Fruit fly (Drosophila melanogaster) whole organism, embryonic: ENCODE measurements around the gene zetaCOP.
A peak's percentile ranks its signal among the peaks of the same experiment; 100 is the strongest.

Experiments used
- Bdp1 ChIP-seq: fragments of 200-800 bp; sonication (Bioruptor generic); optimal IDR thresholded peaks from 3 replicates; lab custom pipeline; 2016; ENCODE audit warnings: missing biosample characterization, missing genetic modification characterization
- C15 ChIP-seq: fragments of 200-800 bp; sonication (Bioruptor generic); IDR thresholded peaks from 3 replicates; pipeline ENCODE4 v1.3.6; 2022; ENCODE audit warnings: missing biosample characterization, missing genetic modification characterization
- CG10366 ChIP-seq: fragments of 200-800 bp; sonication (Bioruptor generic); IDR thresholded peaks from 2 replicates; pipeline ENCODE4 v1.3.6; 2022; ENCODE audit warnings: missing biosample characterization, missing genetic modification characterization
- CG11695 ChIP-seq: fragments of 200-800 bp; sonication (Bioruptor generic); IDR thresholded peaks from 3 replicates; pipeline ENCODE4 v1.3.6; 2022; ENCODE audit warnings: missing biosample characterization, missing genetic modification characterization
- CG12071 ChIP-seq: fragments of 200-800 bp; sonication (Bioruptor generic); optimal IDR thresholded peaks from 3 replicates; lab custom pipeline; 2018; ENCODE audit warnings: missing biosample characterization, mild to moderate bottlenecking, missing genetic modification characterization
- CG13894 ChIP-seq: fragments of 200-800 bp; sonication (Bioruptor generic); optimal IDR thresholded peaks from 3 replicates; lab custom pipeline; 2018; ENCODE audit warnings: missing biosample characterization, mild to moderate bottlenecking, missing genetic modification characterization, moderate library complexity
- CG17359 ChIP-seq: fragments of 200-800 bp; sonication (Bioruptor generic); optimal IDR thresholded peaks from 3 replicates; lab custom pipeline; 2018; ENCODE audit warnings: missing biosample characterization, mild to moderate bottlenecking, missing genetic modification characterization, moderate library complexity
- CG17802 ChIP-seq: fragments of 200-800 bp; sonication (Bioruptor generic); optimal IDR thresholded peaks from 2 replicates; lab custom pipeline; 2018; ENCODE audit warnings: missing biosample characterization, mild to moderate bottlenecking, missing genetic modification characterization, moderate library complexity
- CG31365 ChIP-seq: fragments of 200-800 bp; sonication (Bioruptor generic); optimal IDR thresholded peaks from 2 replicates; lab custom pipeline; 2018; ENCODE audit warnings: missing biosample characterization, mild to moderate bottlenecking, missing genetic modification characterization
- CG3995 ChIP-seq: fragments of 200-800 bp; sonication (Bioruptor generic); optimal IDR thresholded peaks from 3 replicates; lab custom pipeline; 2016; ENCODE audit warnings: missing biosample characterization, missing genetic modification characterization
- CG4854 ChIP-seq: fragments of 200-800 bp; sonication (Bioruptor generic); optimal IDR thresholded peaks from 2 replicates; lab custom pipeline; 2016; ENCODE audit warnings: missing biosample characterization, missing genetic modification characterization, inconsistent platforms
- CG8290 ChIP-seq, 3 experiments: fragments of 200-800 bp; sonication (Bioruptor generic); optimal IDR thresholded peaks; 2 replicates each; lab custom pipeline; 2016 to 2019; ENCODE audit warnings: missing biosample characterization in 3 of 3, missing genetic modification characterization in 3 of 3, mild to moderate bottlenecking in 2 of 3, moderate library complexity in 1 of 3
- CrebB ChIP-seq: fragments of 200-800 bp; sonication (Bioruptor generic); optimal IDR thresholded peaks from 3 replicates; lab custom pipeline; 2018; ENCODE audit warnings: missing biosample characterization, mild to moderate bottlenecking, missing genetic modification characterization
- Dbx ChIP-seq: fragments of 200-800 bp; sonication (Bioruptor generic); IDR thresholded peaks from 3 replicates; pipeline ENCODE4 v1.3.6; 2022; ENCODE audit warnings: missing biosample characterization, missing genetic modification characterization
- Doc3 ChIP-seq: fragments of 200-800 bp; sonication (Bioruptor generic); IDR thresholded peaks from 3 replicates; pipeline ENCODE4 v1.3.6; 2022; ENCODE audit warnings: missing biosample characterization, missing genetic modification characterization; ENCODE audit not compliant: partially characterized antibody
- E2f2 ChIP-seq: fragments of 200-800 bp; sonication (Bioruptor generic); IDR thresholded peaks from 2 replicates; pipeline ENCODE4 v1.3.6; 2022; ENCODE audit warnings: missing biosample characterization, missing genetic modification characterization
- Gug ChIP-seq: fragments of 200-800 bp; sonication (Bioruptor generic); IDR thresholded peaks from 4 replicates; pipeline ENCODE4 v1.3.6; 2022; ENCODE audit warnings: missing biosample characterization, missing genetic modification characterization
- H15 ChIP-seq: fragments of 200-800 bp; sonication (Bioruptor generic); IDR thresholded peaks from 3 replicates; pipeline ENCODE4 v1.3.6; 2022; ENCODE audit warnings: missing biosample characterization, missing genetic modification characterization
- HLH3B ChIP-seq: fragments of 200-800 bp; sonication (Bioruptor generic); IDR thresholded peaks from 2 replicates; pipeline ENCODE4 v1.3.6; 2022; ENCODE audit warnings: missing biosample characterization, missing genetic modification characterization
- HLHmδ ChIP-seq: fragments of 200-800 bp; sonication (Bioruptor generic); optimal IDR thresholded peaks from 2 replicates; lab custom pipeline; 2018; ENCODE audit warnings: missing biosample characterization, mild to moderate bottlenecking, missing genetic modification characterization, moderate library complexity
- Hand ChIP-seq: fragments of 200-800 bp; sonication (Bioruptor generic); optimal IDR thresholded peaks from 2 replicates; lab custom pipeline; 2017; ENCODE audit warnings: mild to moderate bottlenecking, missing biosample characterization, missing genetic modification reagents, missing genetic modification characterization
- Hmr ChIP-seq: fragments of 200-800 bp; sonication (Bioruptor generic); optimal IDR thresholded peaks from 3 replicates; lab custom pipeline; 2017; ENCODE audit warnings: mild to moderate bottlenecking, missing biosample characterization, missing genetic modification reagents, missing genetic modification characterization
- Lim3 ChIP-seq: fragments of 200-800 bp; sonication (Bioruptor generic); IDR thresholded peaks from 2 replicates; pipeline ENCODE4 v1.3.6; 2022; ENCODE audit warnings: missing biosample characterization, missing genetic modification characterization
- Myb ChIP-seq: fragments of 200-800 bp; sonication (Bioruptor generic); optimal IDR thresholded peaks from 2 replicates; lab custom pipeline; 2016; ENCODE audit warnings: missing biosample characterization, missing genetic modification characterization
- NC2β ChIP-seq: fragments of 200-800 bp; sonication (Bioruptor generic); optimal IDR thresholded peaks from 2 replicates; lab custom pipeline; 2016; ENCODE audit warnings: missing biosample characterization, missing genetic modification characterization
- NfI ChIP-seq: fragments of 200-800 bp; sonication (Bioruptor generic); optimal IDR thresholded peaks from 3 replicates; lab custom pipeline; 2018; ENCODE audit warnings: missing biosample characterization, mild to moderate bottlenecking, missing genetic modification characterization, moderate library complexity
- Sox102F ChIP-seq: fragments of 200-800 bp; sonication (Bioruptor generic); optimal IDR thresholded peaks from 2 replicates; lab custom pipeline; 2018; ENCODE audit warnings: missing biosample characterization, mild to moderate bottlenecking, missing genetic modification characterization, moderate library complexity
- Taf1 ChIP-seq: fragments of 200-800 bp; sonication (Bioruptor generic); IDR thresholded peaks from 2 replicates; pipeline ENCODE4 v1.3.6; 2022; ENCODE audit warnings: missing biosample characterization, missing genetic modification characterization
- Xbp1 ChIP-seq: fragments of 200-800 bp; sonication (Bioruptor generic); optimal IDR thresholded peaks from 3 replicates; lab custom pipeline; 2016; ENCODE audit warnings: missing biosample characterization, mild to moderate bottlenecking, missing genetic modification characterization
- ash1 ChIP-seq: fragments of 200-800 bp; sonication (Bioruptor generic); optimal IDR thresholded peaks from 2 replicates; lab custom pipeline; 2018; ENCODE audit warnings: missing biosample characterization, mild to moderate bottlenecking, missing genetic modification characterization
- az2 ChIP-seq: fragments of 200-800 bp; sonication (Bioruptor generic); optimal IDR thresholded peaks from 3 replicates; lab custom pipeline; 2016; ENCODE audit warnings: missing biosample characterization, missing genetic modification characterization
- bab2 ChIP-seq: fragments of 200-800 bp; sonication (Bioruptor generic); optimal IDR thresholded peaks from 2 replicates; lab custom pipeline; 2016; ENCODE audit warnings: missing biosample characterization, missing genetic modification characterization
- ci ChIP-seq: fragments of 200-800 bp; sonication (Bioruptor generic); IDR thresholded peaks from 3 replicates; pipeline ENCODE4 v1.3.6; 2022; ENCODE audit warnings: missing biosample characterization, missing genetic modification characterization
- cwo ChIP-seq: fragments of 200-800 bp; sonication (Bioruptor generic); optimal IDR thresholded peaks from 3 replicates; lab custom pipeline; 2017; ENCODE audit warnings: missing biosample characterization, missing genetic modification characterization, mild to moderate bottlenecking, moderate library complexity, missing genetic modification reagents
- gcm2 ChIP-seq: fragments of 200-800 bp; sonication (Bioruptor generic); optimal IDR thresholded peaks from 2 replicates; lab custom pipeline; 2016; ENCODE audit warnings: missing biosample characterization, missing genetic modification characterization
- gfzf ChIP-seq: fragments of 200-800 bp; sonication (Bioruptor generic); optimal IDR thresholded peaks from 2 replicates; lab custom pipeline; 2016; ENCODE audit warnings: missing biosample characterization, mild to moderate bottlenecking, missing genetic modification characterization, moderate library complexity
- grn ChIP-seq: fragments of 200-800 bp; sonication (Bioruptor generic); optimal IDR thresholded peaks from 3 replicates; lab custom pipeline; 2017; ENCODE audit warnings: missing biosample characterization, missing genetic modification characterization
- hth ChIP-seq: fragments of >200 bp; optimal IDR thresholded peaks from 2 replicates; lab custom pipeline; 2017; ENCODE audit warnings: inconsistent platforms
- jing ChIP-seq: fragments of 200-800 bp; sonication (Bioruptor generic); optimal IDR thresholded peaks from 2 replicates; lab custom pipeline; 2018; ENCODE audit warnings: missing biosample characterization, mild to moderate bottlenecking, missing genetic modification characterization
- klu ChIP-seq: fragments of 200-800 bp; sonication (Bioruptor generic); IDR thresholded peaks from 2 replicates; pipeline ENCODE4 v1.3.6; 2022; ENCODE audit warnings: missing biosample characterization, missing genetic modification characterization
- pnt ChIP-seq: fragments of 200-800 bp; sonication (Bioruptor generic); optimal IDR thresholded peaks from 3 replicates; lab custom pipeline; 2016; ENCODE audit warnings: missing biosample characterization, missing genetic modification characterization
- sd ChIP-seq: fragments of 200-800 bp; sonication (Bioruptor generic); optimal IDR thresholded peaks from 3 replicates; lab custom pipeline; 2018; ENCODE audit warnings: missing biosample characterization, mild to moderate bottlenecking, missing genetic modification characterization, moderate library complexity
- shn ChIP-seq: fragments of 200-800 bp; sonication (Bioruptor generic); optimal IDR thresholded peaks from 3 replicates; lab custom pipeline; 2016; ENCODE audit warnings: missing biosample characterization, missing genetic modification characterization
- slbo ChIP-seq: fragments of 200-800 bp; sonication (Bioruptor generic); IDR thresholded peaks from 2 replicates; pipeline ENCODE4 v1.3.6; 2022; ENCODE audit warnings: missing biosample characterization, missing genetic modification characterization
- sob ChIP-seq: fragments of 200-800 bp; sonication (Bioruptor generic); IDR thresholded peaks from 2 replicates; pipeline ENCODE4 v1.3.6; 2022; ENCODE audit warnings: missing biosample characterization, missing genetic modification characterization
- wek ChIP-seq: fragments of 200-800 bp; sonication (Bioruptor generic); optimal IDR thresholded peaks from 3 replicates; lab custom pipeline; 2018; ENCODE audit warnings: missing biosample characterization, mild to moderate bottlenecking, missing genetic modification characterization, moderate library complexity

zetaCOP gene

DNA sequence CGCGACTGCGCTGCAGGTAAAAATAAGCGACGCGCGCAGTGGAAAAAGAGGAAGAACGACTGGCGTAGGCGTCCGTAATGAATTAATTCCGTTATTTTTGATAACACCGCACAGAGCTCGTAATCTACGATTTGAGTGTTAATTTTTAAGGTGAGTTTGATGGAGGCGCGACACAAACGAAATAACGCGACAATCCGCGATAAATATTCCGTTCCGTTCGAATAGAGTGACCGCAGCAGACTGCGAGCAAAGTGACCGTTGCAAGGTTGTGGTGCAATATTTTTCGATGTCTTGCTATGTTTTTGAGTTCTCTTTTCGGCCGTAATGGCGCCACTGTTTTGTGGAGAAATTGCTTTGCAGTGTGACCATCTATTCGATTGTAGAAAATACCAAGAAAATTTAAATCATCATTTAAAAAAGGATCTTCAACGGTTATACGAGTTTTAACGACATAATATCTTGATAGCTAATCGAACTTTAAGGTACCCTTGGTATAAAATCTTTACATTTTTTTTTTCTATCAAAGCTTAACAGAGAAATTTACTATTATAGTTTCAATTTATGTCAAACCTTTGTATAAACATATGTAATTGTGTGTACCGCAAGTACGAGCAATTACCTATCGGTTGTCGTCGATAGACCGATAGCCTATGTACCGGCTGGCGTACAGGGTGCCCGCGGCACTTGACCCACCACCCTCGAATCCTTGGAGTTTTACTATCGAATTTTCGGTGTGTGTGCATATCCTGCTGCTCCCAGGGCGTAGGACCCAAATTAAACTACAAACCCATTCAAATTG, 38.3 kb upstream of the zetaCOP start, which contains the start of the genes CG43954, Lasp and Dab (continued):
- peak; percentile 43 for TF ChIP-seq CG13894 (tag; lab: Kevin White, UChicago)
- TF ChIP-seq jing (GFP tag; lab: Kevin White, UChicago): no peak
- TF ChIP-seq Myb: peak; percentile 95
- TF ChIP-seq sd: peak; percentile 55
- TF ChIP-seq slbo: peak; percentile 47
- peak; percentile 42 for TF ChIP-seq CG8290 (GFP tag; optimal IDR thresholded peaks at IDR 0.05; lab: Kevin White, UChicago)
- peak in 1 of 2 experiments; percentile 91 for TF ChIP-seq CG8290 (tag; optimal IDR thresholded peaks at IDR 0.05; lab: Kevin White, UChicago)
- 0 out of 4 replicates have a peak, but pooled peaks have one; percentile 21 for TF ChIP-seq Gug (GFP tag; lab: Robert Waterston, UW)
- TF ChIP-seq Hmr (GFP tag; lab: Kevin White, UChicago): peak; percentile 78
- peak; percentile 32 for TF ChIP-seq CG31365 (tag; lab: Kevin White, UChicago)
- TF ChIP-seq sob (GFP tag; lab: Robert Waterston, UW): peak; percentile 19; the same call in 1 of the 2 replicates
- TF ChIP-seq NfI (GFP tag; lab: Kevin White, UChicago): peak; percentile 42
- peak; percentile 60 for TF ChIP-seq wek (GFP tag; lab: Kevin White, UChicago)
- TF ChIP-seq az2: peak; percentile 31
- peak; percentile 22 for TF ChIP-seq CG17359 (tag; lab: Kevin White, UChicago)

DNA sequence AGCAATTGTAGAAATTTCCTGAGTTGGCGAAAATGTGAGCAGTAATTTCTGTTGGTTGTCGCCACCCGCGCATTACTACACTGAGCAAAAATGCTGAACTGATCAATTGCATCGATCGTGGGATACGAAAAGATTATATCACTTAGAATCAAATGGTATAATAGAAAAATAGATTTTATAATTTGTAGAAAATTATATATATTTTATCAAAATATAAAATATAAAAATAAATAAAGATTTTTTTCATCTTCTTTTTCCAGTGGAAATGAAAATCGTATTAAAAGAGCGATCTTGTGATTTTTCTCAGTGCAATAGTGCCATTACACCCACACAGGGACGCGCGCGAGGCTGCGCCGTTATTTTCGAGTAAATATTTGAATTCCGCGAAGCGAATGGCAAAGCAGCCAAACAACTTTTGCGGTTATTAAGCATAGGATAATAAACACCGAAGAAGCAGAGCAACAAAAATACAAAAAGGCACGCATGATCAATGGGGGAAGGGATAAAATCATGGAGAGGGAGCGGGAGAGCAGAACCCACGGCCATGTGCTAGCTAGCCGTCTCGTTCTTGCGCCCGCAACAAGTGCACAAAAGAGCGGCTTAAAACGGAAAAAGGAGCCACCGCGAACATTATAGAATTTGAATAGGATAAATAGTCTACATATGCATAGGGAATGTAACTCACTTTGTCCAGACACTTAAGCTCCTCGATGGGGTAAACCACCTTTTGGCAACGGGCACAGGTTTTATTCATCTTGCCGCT, 37.1 kb upstream of the zetaCOP start:
- TF ChIP-seq CG10366 (GFP tag; lab: Robert Waterston, UW) (no peak), CG17802 (tag; lab: Kevin White, UChicago) (no peak), Taf1 (GFP tag; lab: Robert Waterston, UW) (peak; percentile 9; the same call in 1 of the 2 replicates), sob (GFP tag; lab: Robert Waterston, UW) (0 out of 2 replicates have a peak, but pooled peaks have one; percentile 13), HLH3B (GFP tag; lab: Robert Waterston, UW) (peak; percentile 35; the same call in 1 of the 2 replicates), Xbp1 (no peak), Dbx (peak; percentile 75; the same call in 2 of the 3 replicates), HLHmδ (no peak), CG11695 (peak; percentile 89), CG12071 (GFP tag; lab: Kevin White, UChicago) (no peak), E2f2 (GFP tag; lab: Robert Waterston, UW) (peak; percentile 28; the same call in 1 of the 2 replicates), gcm2 (GFP tag; lab: Kevin White, UChicago) (no peak), CrebB (tag; lab: Kevin White, UChicago) (no peak), Doc3 (no peak), Sox102F (GFP tag; lab: Kevin White, UChicago) (peak; percentile 12), Bdp1 (no peak), klu (peak; percentile 59; the same call in 1 of the 2 replicates), CG4854 (GFP tag; lab: Kevin White, UChicago) (no peak), bab2 (GFP tag; lab: Kevin White, UChicago) (no peak), hth (lab: Kevin White, UChicago) (no peak), NC2β (GFP tag; lab: Kevin White, UChicago) (no peak), CG3995 (GFP tag; lab: Kevin White, UChicago) (no peak), shn (no peak), ash1 (GFP tag; lab: Kevin White, UChicago) (no peak), Hand (GFP tag; lab: Kevin White, UChicago) (no peak), ci (GFP tag; lab: Robert Waterston, UW) (0 out of 3 replicates have a peak, but pooled peaks have one; percentile 38), cwo (GFP tag; lab: Kevin White, UChicago) (no peak), gfzf (GFP tag; lab: Kevin White, UChicago) (no peak), C15 (GFP tag; lab: Robert Waterston, UW) (no peak), Lim3 (no peak), grn (no peak), pnt (GFP tag; lab: Kevin White, UChicago) (no peak), H15 (GFP tag; lab: Robert Waterston, UW) (no peak)
